Fruit fly (Drosophila melanogaster): ENCODE measurements around the gene tomboy20.

Gene tomboy20

dm6 chr3R:10708169-10708568, 27.6 kb downstream of the tomboy20 start, which contains the start of gene CG31278 (continued):
- TF ChIP-seq CG11398 (GFP tag; optimal IDR thresholded peaks at IDR 0.05) = no peak
- TF ChIP-seq zen (tag; optimal IDR thresholded peaks at IDR 0.05) = no peak
- TF ChIP-seq CG7271 (tag; optimal IDR thresholded peaks at IDR 0.05) = no peak
- no peak for TF ChIP-seq Abd-B (GFP tag; optimal IDR thresholded peaks at IDR 0.05)
- no peak for TF ChIP-seq tll (GFP tag; optimal IDR thresholded peaks at IDR 0.05)
- no peak for TF ChIP-seq CG10654 (GFP tag; optimal IDR thresholded peaks at IDR 0.05)
- no peak for TF ChIP-seq Ets65A (GFP tag)
- no peak for TF ChIP-seq CG6683 (GFP tag; optimal IDR thresholded peaks at IDR 0.05)
- no peak for TF ChIP-seq otp (GFP tag; IDR thresholded peaks at IDR 0.05)
- peak; percentile 81 for TF ChIP-seq BEAF-32 (GFP tag; optimal IDR thresholded peaks at IDR 0.05)
- peak; percentile 92 for TF ChIP-seq Sry-δ (GFP tag; optimal IDR thresholded peaks at IDR 0.05)
- no peak for TF ChIP-seq CG10565 (GFP tag; optimal IDR thresholded peaks at IDR 0.05)
- no peak for TF ChIP-seq Elba2 (GFP tag; optimal IDR thresholded peaks at IDR 0.05)
- peak in 1 of 2 experiments; percentile 91 for TF ChIP-seq Pdp1 (GFP tag; optimal IDR thresholded peaks at IDR 0.05)
- TF ChIP-seq CG12942 (GFP tag; optimal IDR thresholded peaks at IDR 0.05) = no peak
- TF ChIP-seq CG14441 (GFP tag; IDR thresholded peaks at IDR 0.05) = no peak
- no peak for TF ChIP-seq Blimp-1 (GFP tag; optimal IDR thresholded peaks at IDR 0.05)
- TF ChIP-seq mam (GFP tag; optimal IDR thresholded peaks at IDR 0.05) = no peak
- TF ChIP-seq CHES-1-like (GFP tag; optimal IDR thresholded peaks at IDR 0.05) = no peak
- no peak for TF ChIP-seq klu (GFP tag; IDR thresholded peaks at IDR 0.05)
- no peak for TF ChIP-seq lbe (GFP tag; optimal IDR thresholded peaks at IDR 0.05)
- peak; percentile 58 for TF ChIP-seq sens (GFP tag)
- no peak for TF ChIP-seq h (optimal IDR thresholded peaks at IDR 0.05)
- TF ChIP-seq CG8281 (tag; optimal IDR thresholded peaks at IDR 0.05) = no peak
- peak; percentile 82 for TF ChIP-seq Bgb (GFP tag; IDR thresholded peaks at IDR 0.05; ENCODE audit: partially characterized antibody)
- no peak for TF ChIP-seq kah (GFP tag; optimal IDR thresholded peaks at IDR 0.05)
- TF ChIP-seq Lhr (GFP tag; optimal IDR thresholded peaks at IDR 0.05) = peak; percentile 13
- TF ChIP-seq chinmo (GFP tag; IDR thresholded peaks at IDR 0.05; ENCODE audit: partially characterized antibody) = 0 out of 4 replicates have a peak, but pooled peaks have one; percentile 84
- no peak for TF ChIP-seq Sox100B (GFP tag; optimal IDR thresholded peaks at IDR 0.05)
- TF ChIP-seq CG15269 (tag; optimal IDR thresholded peaks at IDR 0.05) = no peak
- no peak for TF ChIP-seq grau (tag; optimal IDR thresholded peaks at IDR 0.05)
- no peak for TF ChIP-seq CG9876 (GFP tag; optimal IDR thresholded peaks at IDR 0.05)
- TF ChIP-seq slbo (GFP tag; IDR thresholded peaks at IDR 0.05) = no peak
- no peak for TF ChIP-seq gro (GFP tag; optimal IDR thresholded peaks at IDR 0.05)
- TF ChIP-seq CG12299 (tag; optimal IDR thresholded peaks at IDR 0.05) = no peak
- TF ChIP-seq CG3281 (GFP tag; optimal IDR thresholded peaks at IDR 0.05) = no peak
- TF ChIP-seq Aef1 (GFP tag; IDR thresholded peaks at IDR 0.05) = no peak
- no peak for TF ChIP-seq CG7839 (tag; optimal IDR thresholded peaks at IDR 0.05)
- TF ChIP-seq Sin3A (optimal IDR thresholded peaks at IDR 0.05) = peak; percentile 41
- no peak for TF ChIP-seq CG11085 (GFP tag; IDR thresholded peaks at IDR 0.05)
- no peak for TF ChIP-seq CG1647 (GFP tag; optimal IDR thresholded peaks at IDR 0.05)
- no peak for TF ChIP-seq CG6254 (GFP tag; optimal IDR thresholded peaks at IDR 0.05)
- no peak for TF ChIP-seq Lpt (GFP tag; optimal IDR thresholded peaks at IDR 0.05)
- TF ChIP-seq Ada2b (GFP tag; IDR thresholded peaks at IDR 0.05) = no peak
- no peak for TF ChIP-seq Fer2 (tag; optimal IDR thresholded peaks at IDR 0.05)
- TF ChIP-seq ERR (GFP tag; optimal IDR thresholded peaks at IDR 0.05) = no peak
- TF ChIP-seq Ptx1 (GFP tag; IDR thresholded peaks at IDR 0.05) = no peak
- no peak for TF ChIP-seq Dbx (GFP tag; IDR thresholded peaks at IDR 0.05)
- peak; percentile 83 for TF ChIP-seq Dref (GFP tag; IDR thresholded peaks at IDR 0.05)
- TF ChIP-seq Hmx (GFP tag; optimal IDR thresholded peaks at IDR 0.05) = no peak
- TF ChIP-seq Lim3 (GFP tag; IDR thresholded peaks at IDR 0.05) = no peak
- TF ChIP-seq repo (GFP tag; optimal IDR thresholded peaks at IDR 0.05) = no peak
- no peak for TF ChIP-seq Xrp1 (GFP tag; IDR thresholded peaks at IDR 0.05)

All from whole organism, embryonic.